Fruit fly (Drosophila melanogaster) whole organism, pupa: Measurements from ENCODE around the gene tweek.

Experiments used
- CG15710 ChIP-seq: fragments of 200-800 bp; sonication (Bioruptor generic); optimal IDR thresholded peaks from 2 replicates; lab custom pipeline; 2018; ENCODE audit warnings: missing biosample characterization, mild to moderate bottlenecking, missing genetic modification characterization, moderate library complexity
- CG8301 ChIP-seq: fragments of 200-800 bp; sonication (Bioruptor generic); optimal IDR thresholded peaks from 2 replicates; lab custom pipeline; 2018; ENCODE audit warnings: missing biosample characterization, mild to moderate bottlenecking, missing genetic modification characterization
- CG9948 ChIP-seq: fragments of 200-800 bp; sonication (Bioruptor generic); optimal IDR thresholded peaks from 2 replicates; lab custom pipeline; 2018; ENCODE audit warnings: missing biosample characterization, mild to moderate bottlenecking, missing genetic modification characterization, moderate library complexity
- Ets98B ChIP-seq: fragments of 200-800 bp; sonication (Bioruptor generic); IDR thresholded peaks from 2 replicates; pipeline ENCODE4 v1.3.6; 2022; ENCODE audit warnings: missing biosample characterization, missing genetic modification characterization
- rn ChIP-seq: fragments of 200-800 bp; sonication (Bioruptor generic); IDR thresholded peaks from 2 replicates; pipeline ENCODE4 v1.3.6; 2022; ENCODE audit warnings: missing biosample characterization, missing genetic modification characterization

DNA sequence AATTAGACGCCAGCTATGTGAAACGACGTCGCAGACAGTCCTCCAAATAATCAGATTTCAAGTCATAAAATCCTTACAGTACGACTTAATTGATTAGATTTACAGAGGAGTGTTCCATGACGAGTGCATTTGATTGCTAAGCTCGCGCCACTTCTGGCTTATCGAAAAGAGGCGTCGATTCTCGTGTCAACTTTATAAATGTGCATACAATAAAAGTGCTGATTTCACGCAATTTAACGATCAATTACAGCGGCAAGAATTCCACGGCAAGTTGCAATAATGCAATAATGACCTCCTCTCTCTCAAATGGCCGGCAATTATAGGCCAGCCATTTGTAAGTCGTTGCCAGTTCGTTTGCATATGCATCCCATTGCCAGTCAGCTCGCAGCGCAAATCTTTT is 5.9 kb upstream of the tweek start:
- TF ChIP-seq CG15710: no peak
- no peak for TF ChIP-seq rn
- TF ChIP-seq CG8301 (tag; lab: Kevin White, UChicago): no peak
- TF ChIP-seq CG9948 (tag; lab: Kevin White, UChicago): no peak
- no peak for TF ChIP-seq Ets98B
